Worm (Caenorhabditis elegans): Measurements from ENCODE around the gene tag-340.

DNA sequence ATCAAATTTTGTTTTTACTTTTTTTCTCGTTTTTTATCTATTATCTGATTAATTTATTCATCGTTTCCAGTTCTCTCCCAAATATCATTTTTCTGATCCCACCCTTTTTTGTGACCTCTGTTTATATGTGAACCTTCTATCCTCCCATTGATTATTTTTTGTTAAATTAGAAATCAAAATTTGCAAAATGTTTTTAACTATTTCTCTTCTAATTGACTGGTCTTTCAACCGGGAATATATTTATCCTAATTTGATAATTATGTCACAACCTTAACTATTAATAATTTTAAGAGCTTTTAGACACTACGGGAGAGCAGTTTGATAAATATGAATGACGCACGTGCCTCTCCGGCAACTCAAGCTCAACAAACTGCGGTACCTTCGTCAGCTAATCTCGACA, 43.9 kb downstream of the tag-340 start, which contains the start of gene ntl-9:
- TF ChIP-seq klf-2 (GFP tag; conservative IDR thresholded peaks at IDR 0.05) (no peak), T22C8.4 (GFP tag; IDR thresholded peaks at IDR 0.05) (no peak), tab-1 (GFP tag; IDR thresholded peaks at IDR 0.05) (no peak), ref-1 (GFP tag; conservative IDR thresholded peaks at IDR 0.05) (no peak), ztf-29 (GFP tag; IDR thresholded peaks at IDR 0.05) (no peak), ztf-23 (GFP tag; IDR thresholded peaks at IDR 0.05) (no peak)

Data from whole organism, midembryonic.